Worm (Caenorhabditis elegans) whole organism, midembryonic: Measurements from ENCODE around the gene F54H5.5.

Source experiments
- T22C8.4 ChIP-seq: fragments of 200-800 bp; sonication (Bioruptor generic); IDR thresholded peaks from 2 replicates; pipeline ENCODE4 v1.3.6; 2022; ENCODE audit warnings: missing genetic modification characterization, missing compliant biosample characterization
- cog-1 ChIP-seq: sonication (generic microtip); optimal IDR thresholded peaks from 2 replicates; lab custom pipeline; 2016; ENCODE audit warnings: missing genetic modification characterization, missing compliant biosample characterization
- flt-1 ChIP-seq: fragments of 200-800 bp; sonication (Bioruptor generic); IDR thresholded peaks from 2 replicates; pipeline ENCODE4 v1.3.6; 2022; ENCODE audit warnings: missing genetic modification characterization, missing compliant biosample characterization
- klf-2 ChIP-seq: fragments of 200-800 bp; sonication (Bioruptor generic); conservative IDR thresholded peaks from 2 replicates; pipeline ENCODE4 v1.3.6; 2022; ENCODE audit warnings: missing genetic modification reagents, missing genetic modification characterization, missing compliant biosample characterization
- med-1 ChIP-seq: sonication (generic microtip); optimal IDR thresholded peaks from 2 replicates; lab custom pipeline; 2017; ENCODE audit warnings: missing genetic modification characterization, mild to moderate bottlenecking, missing compliant biosample characterization, antibody characterized with exemption, missing genetic modification reagents; ENCODE audit not compliant: insufficient read depth
- ref-1 ChIP-seq: fragments of 200-800 bp; sonication (Bioruptor generic); conservative IDR thresholded peaks from 2 replicates; pipeline ENCODE4 v1.3.6; 2022; ENCODE audit warnings: missing genetic modification reagents, missing genetic modification characterization, missing compliant biosample characterization
- tab-1 ChIP-seq: fragments of 200-800 bp; sonication (Bioruptor generic); IDR thresholded peaks from 2 replicates; pipeline ENCODE4 v1.3.6; 2022; ENCODE audit warnings: missing genetic modification characterization, missing compliant biosample characterization
- ztf-23 ChIP-seq: fragments of 200-800 bp; sonication (Bioruptor generic); IDR thresholded peaks from 2 replicates; pipeline ENCODE4 v1.3.6; 2022; ENCODE audit warnings: missing genetic modification reagents, missing genetic modification characterization, missing compliant biosample characterization
- ztf-29 ChIP-seq: fragments of 200-800 bp; sonication (Bioruptor generic); IDR thresholded peaks from 2 replicates; pipeline ENCODE4 v1.3.6; 2022; ENCODE audit warnings: missing genetic modification reagents, missing genetic modification characterization, missing compliant biosample characterization

- TF ChIP-seq cog-1 (tag; lab: Kevin White, UChicago) (no peak), tab-1 (GFP tag; lab: Robert Waterston, UW) (no peak), ref-1 (GFP tag; lab: Robert Waterston, UW) (no peak), flt-1 (GFP tag; lab: Robert Waterston, UW) (no peak), ztf-29 (GFP tag; lab: Robert Waterston, UW) (no peak), klf-2 (GFP tag; lab: Robert Waterston, UW) (no peak), med-1 (GFP tag; lab: Kevin White, UChicago) (no peak), ztf-23 (GFP tag; lab: Robert Waterston, UW) (no peak), T22C8.4 (no peak)
Observed at ce11 chrII:6610262-6610661, 16.8 kb downstream of the F54H5.5 start.
